Fruit fly (Drosophila melanogaster): ENCODE measurements around the gene aus.

- TF ChIP-seq ovo (GFP tag; optimal IDR thresholded peaks at IDR 0.05) (no peak), toe (GFP tag; optimal IDR thresholded peaks at IDR 0.05) (no peak), cic (GFP tag; optimal IDR thresholded peaks at IDR 0.05) (no peak), Clk (GFP tag; optimal IDR thresholded peaks at IDR 0.05) (no peak), Mnt (GFP tag; optimal IDR thresholded peaks at IDR 0.05) (no peak), tj (GFP tag; optimal IDR thresholded peaks at IDR 0.05) (no peak), CG5204 (GFP tag; optimal IDR thresholded peaks at IDR 0.05) (no peak), CG33017 (tag; optimal IDR thresholded peaks at IDR 0.05) (no peak), cnc (optimal IDR thresholded peaks at IDR 0.05) (no peak), CG7101 (tag; optimal IDR thresholded peaks at IDR 0.05) (no peak), kay (GFP tag; ENCODE audit: borderline replicate concordance) (no peak), Crg-1 (GFP tag; optimal IDR thresholded peaks at IDR 0.05) (no peak), pad (GFP tag; optimal IDR thresholded peaks at IDR 0.05) (no peak), Hr96 (GFP tag; optimal IDR thresholded peaks at IDR 0.05) (no peak)
These were observed 9.7 kb downstream of the aus start for dm6 chr3R:21339448-21340268.

Measured in whole organism, adult.